Fruit fly (Drosophila melanogaster): Measurements from ENCODE around the gene Gal.

Gene Gal

dm6 chr2L:6045972-6046718 is 39.5 kb upstream of the Gal start, which contains the start of gene Pfas (continued):
- TF ChIP-seq CG17186 (GFP tag; optimal IDR thresholded peaks at IDR 0.05) = no peak
- no peak for TF ChIP-seq Gsc (GFP tag; IDR thresholded peaks at IDR 0.05)
- TF ChIP-seq CG9727 (GFP tag; optimal IDR thresholded peaks at IDR 0.05) = peak; percentile 62
- no peak for TF ChIP-seq CG9876 (GFP tag; optimal IDR thresholded peaks at IDR 0.05)
- TF ChIP-seq Dek (tag; optimal IDR thresholded peaks at IDR 0.05) = peak; percentile 73
- no peak for TF ChIP-seq CG13775 (GFP tag; optimal IDR thresholded peaks at IDR 0.05)
- TF ChIP-seq insv (GFP tag; optimal IDR thresholded peaks at IDR 0.05) = no peak
- TF ChIP-seq Abd-B (GFP tag; optimal IDR thresholded peaks at IDR 0.05) = no peak
- TF ChIP-seq Fer2 (tag; optimal IDR thresholded peaks at IDR 0.05) = no peak
- no peak for TF ChIP-seq CG11398 (GFP tag; optimal IDR thresholded peaks at IDR 0.05)
- peak; percentile 63 for TF ChIP-seq NfI (GFP tag; optimal IDR thresholded peaks at IDR 0.05)
- no peak for TF ChIP-seq Dip2 (GFP tag; IDR thresholded peaks at IDR 0.05)
- 0 out of 2 replicates have a peak, but pooled peaks have one; percentile 13 for TF ChIP-seq CG17328 (GFP tag; IDR thresholded peaks at IDR 0.05)
- peak; percentile 3 for TF ChIP-seq sima (GFP tag; optimal IDR thresholded peaks at IDR 0.05)
- TF ChIP-seq CG2889 (GFP tag; IDR thresholded peaks at IDR 0.05) = no peak
- TF ChIP-seq CkIIα-i1 (GFP tag; IDR thresholded peaks at IDR 0.05) = no peak
- TF ChIP-seq org-1 (GFP tag; optimal IDR thresholded peaks at IDR 0.05) = peak; percentile 25
- no peak for TF ChIP-seq CG1832 (GFP tag; optimal IDR thresholded peaks at IDR 0.05)
- TF ChIP-seq CG14050 (GFP tag; IDR thresholded peaks at IDR 0.05) = no peak
- peak; percentile 90 for TF ChIP-seq sd (tag; optimal IDR thresholded peaks at IDR 0.05)
- no peak for TF ChIP-seq CG9797 (GFP tag; optimal IDR thresholded peaks at IDR 0.05)
- peak; percentile 61 for TF ChIP-seq CG1647 (GFP tag; optimal IDR thresholded peaks at IDR 0.05)
- no peak for TF ChIP-seq sr (GFP tag; IDR thresholded peaks at IDR 0.05)
- no peak for TF ChIP-seq CG6254 (GFP tag; optimal IDR thresholded peaks at IDR 0.05)
- TF ChIP-seq CG2116 (GFP tag; optimal IDR thresholded peaks at IDR 0.05) = no peak
- no peak for TF ChIP-seq dati (GFP tag; IDR thresholded peaks at IDR 0.05)
- peak; percentile 36 for TF ChIP-seq CG12942 (GFP tag; optimal IDR thresholded peaks at IDR 0.05)
- peak; percentile 12 for TF ChIP-seq NC2β (GFP tag; optimal IDR thresholded peaks at IDR 0.05)
- peak; percentile 58 for TF ChIP-seq CG13894 (tag; optimal IDR thresholded peaks at IDR 0.05)
- peak; percentile 83 for TF ChIP-seq lab (GFP tag; optimal IDR thresholded peaks at IDR 0.05)
- TF ChIP-seq CG12769 (tag; optimal IDR thresholded peaks at IDR 0.05) = no peak
- no peak for TF ChIP-seq hkb (optimal IDR thresholded peaks at IDR 0.05)
- TF ChIP-seq hkb (GFP tag; IDR thresholded peaks at IDR 0.05) = no peak; the same call in 1 of the 2 replicates
- no peak for TF ChIP-seq D (optimal IDR thresholded peaks at IDR 0.05)
- no peak for TF ChIP-seq D (GFP tag; optimal IDR thresholded peaks at IDR 0.05)
- peak; percentile 28 for TF ChIP-seq Bteb2 (GFP tag; optimal IDR thresholded peaks at IDR 0.05)
- no peak for TF ChIP-seq CG16779 (GFP tag; IDR thresholded peaks at IDR 0.05)
- no peak for TF ChIP-seq Sox102F (GFP tag; optimal IDR thresholded peaks at IDR 0.05)
- 0 out of 2 replicates have a peak, but pooled peaks have one; percentile 53 for TF ChIP-seq Xrp1 (GFP tag; IDR thresholded peaks at IDR 0.05)
- TF ChIP-seq usp (GFP tag; optimal IDR thresholded peaks at IDR 0.05) = no peak
- no peak for TF ChIP-seq CG42726 (GFP tag; IDR thresholded peaks at IDR 0.05; ENCODE audit: partially characterized antibody)
- TF ChIP-seq CG1603 (tag; optimal IDR thresholded peaks at IDR 0.05) = peak; percentile 58
- no peak for TF ChIP-seq unc-4 (GFP tag; IDR thresholded peaks at IDR 0.05; ENCODE audit: partially characterized antibody)
- no peak for TF ChIP-seq CG15479 (GFP tag; optimal IDR thresholded peaks at IDR 0.05)
- TF ChIP-seq Camta (GFP tag; optimal IDR thresholded peaks at IDR 0.05) = peak; percentile 52
- no peak for TF ChIP-seq CG11504 (tag; optimal IDR thresholded peaks at IDR 0.05)
- peak; percentile 76 for TF ChIP-seq Nf-YC (tag; optimal IDR thresholded peaks at IDR 0.05)
- no peak for TF ChIP-seq cato (GFP tag; optimal IDR thresholded peaks at IDR 0.05; ENCODE audit: borderline replicate concordance)
- no peak for TF ChIP-seq CG8478 (optimal IDR thresholded peaks at IDR 0.05)
- peak; percentile 35 for TF ChIP-seq lbe (GFP tag; optimal IDR thresholded peaks at IDR 0.05)

Measured in whole organism, embryonic.